Worm (Caenorhabditis elegans) whole organism, young adult: ENCODE measurements around the gene enri-2.

Experiments
- B0261.1 ChIP-seq: sonication (generic microtip); optimal IDR thresholded peaks from 2 replicates; lab custom pipeline; 2016; ENCODE audit warnings: mild to moderate bottlenecking, missing genetic modification characterization, moderate library complexity, missing compliant biosample characterization
- B0336.3 ChIP-seq: fragments of 200-800 bp; sonication (Bioruptor generic); IDR thresholded peaks from 2 replicates; pipeline ENCODE4 v1.3.6; 2022; ENCODE audit warnings: missing genetic modification characterization, missing compliant biosample characterization
- D2030.7 ChIP-seq: fragments of 200-800 bp; sonication (Bioruptor generic); IDR thresholded peaks from 2 replicates; pipeline ENCODE4 v1.3.6; 2022; ENCODE audit warnings: missing genetic modification reagents, missing genetic modification characterization, missing compliant biosample characterization
- F37B4.10 ChIP-seq: fragments of 200-800 bp; sonication (Bioruptor generic); IDR thresholded peaks from 2 replicates; pipeline ENCODE4 v1.3.6; 2022; ENCODE audit warnings: missing genetic modification characterization, missing compliant biosample characterization
- F52B5.7 ChIP-seq: sonication (generic microtip); optimal IDR thresholded peaks from 2 replicates; lab custom pipeline; 2016; ENCODE audit warnings: mild to moderate bottlenecking, missing genetic modification characterization, missing compliant biosample characterization
- F57C9.4 ChIP-seq: sonication (generic microtip); optimal IDR thresholded peaks from 2 replicates; lab custom pipeline; 2017; ENCODE audit warnings: mild to moderate bottlenecking, missing genetic modification characterization, missing compliant biosample characterization
- Y95B8A.8 ChIP-seq: fragments of 200-800 bp; sonication (Bioruptor generic); IDR thresholded peaks from 2 replicates; pipeline ENCODE4 v1.3.6; 2022; ENCODE audit warnings: missing genetic modification reagents, missing genetic modification characterization, missing compliant biosample characterization
- ama-1 ChIP-seq, 3 experiments: fragments of 150-350 bp in 1 of 3; sonication (generic microtip) in 2 of 3; optimal IDR thresholded peaks; 2 replicates each; lab custom pipeline; 2014 to 2018; ENCODE audit warnings: missing biosample characterization in 2 of 3, missing genetic modification characterization in 2 of 3, missing genetic modification reagents in 2 of 3
- aptf-3 ChIP-seq: fragments of 200-800 bp; sonication (Bioruptor generic); IDR thresholded peaks from 2 replicates; pipeline ENCODE4 v1.3.6; 2022; ENCODE audit warnings: missing genetic modification characterization, missing compliant biosample characterization
- athp-1 ChIP-seq: sonication (generic microtip); optimal IDR thresholded peaks from 2 replicates; lab custom pipeline; 2017; ENCODE audit warnings: mild to moderate bottlenecking, missing genetic modification characterization, missing compliant biosample characterization
- attf-3 ChIP-seq: fragments of 200-800 bp; sonication (Bioruptor generic); conservative IDR thresholded peaks from 2 replicates; pipeline ENCODE4 v1.3.6; 2022; ENCODE audit warnings: missing genetic modification reagents, missing genetic modification characterization, missing compliant biosample characterization
- attf-5 ChIP-seq: fragments of 200-800 bp; sonication (Bioruptor generic); optimal IDR thresholded peaks from 2 replicates; lab custom pipeline; 2018; ENCODE audit warnings: mild to moderate bottlenecking, missing genetic modification characterization, missing compliant biosample characterization
- attf-6 ChIP-seq: fragments of 200-800 bp; sonication (Bioruptor generic); IDR thresholded peaks from 2 replicates; pipeline ENCODE4 v1.3.6; 2022; ENCODE audit warnings: missing genetic modification reagents, missing genetic modification characterization, missing compliant biosample characterization
- ccch-3 ChIP-seq: fragments of 200-800 bp; sonication (Bioruptor generic); optimal IDR thresholded peaks from 2 replicates; lab custom pipeline; 2018; ENCODE audit warnings: mild to moderate bottlenecking, missing genetic modification characterization, missing compliant biosample characterization
- cebp-2 ChIP-seq: fragments of 200-800 bp; sonication (Bioruptor generic); IDR thresholded peaks from 2 replicates; pipeline ENCODE4 v1.3.6; 2022; ENCODE audit warnings: missing genetic modification characterization, missing compliant biosample characterization
- ceh-100 ChIP-seq: fragments of 200-800 bp; sonication (Bioruptor generic); IDR thresholded peaks from 2 replicates; pipeline ENCODE4 v1.3.6; 2022; ENCODE audit warnings: missing genetic modification reagents, missing genetic modification characterization, missing compliant biosample characterization
- ceh-27 ChIP-seq: fragments of 200-800 bp; sonication (Bioruptor generic); optimal IDR thresholded peaks from 2 replicates; lab custom pipeline; 2018; ENCODE audit warnings: mild to moderate bottlenecking, missing genetic modification characterization, moderate library complexity, missing compliant biosample characterization
- ceh-79 ChIP-seq: sonication (generic microtip); optimal IDR thresholded peaks from 2 replicates; lab custom pipeline; 2017; ENCODE audit warnings: mild to moderate bottlenecking, missing genetic modification characterization, missing compliant biosample characterization
- ceh-91 ChIP-seq: fragments of 200-800 bp; sonication (Bioruptor generic); IDR thresholded peaks from 2 replicates; pipeline ENCODE4 v1.3.6; 2022; ENCODE audit warnings: missing genetic modification reagents, missing genetic modification characterization, missing compliant biosample characterization
- die-1 ChIP-seq: sonication (generic microtip); optimal IDR thresholded peaks from 2 replicates; lab custom pipeline; 2016; ENCODE audit warnings: missing genotype, mild to moderate bottlenecking, missing genetic modification characterization, missing compliant biosample characterization
- dox-1 ChIP-seq: fragments of 200-800 bp; sonication (Bioruptor generic); IDR thresholded peaks from 2 replicates; pipeline ENCODE4 v1.3.6; 2022; ENCODE audit warnings: missing genetic modification reagents, missing genetic modification characterization, missing compliant biosample characterization
- ekl-4 ChIP-seq: fragments of 200-800 bp; sonication (Bioruptor generic); IDR thresholded peaks from 2 replicates; pipeline ENCODE4 v1.3.6; 2022; ENCODE audit warnings: missing genetic modification reagents, missing genetic modification characterization, missing compliant biosample characterization
- ets-4 ChIP-seq: fragments of 200-800 bp; sonication (Bioruptor generic); optimal IDR thresholded peaks from 2 replicates; lab custom pipeline; 2018; ENCODE audit warnings: mild to moderate bottlenecking, missing genetic modification characterization, missing compliant biosample characterization
- hmg-20 ChIP-seq: fragments of 200-800 bp; sonication (Bioruptor generic); IDR thresholded peaks from 2 replicates; pipeline ENCODE4 v1.3.6; 2022; ENCODE audit warnings: missing genetic modification reagents, missing genetic modification characterization, missing compliant biosample characterization
- hsf-1 ChIP-seq: fragments of 200-800 bp; sonication (Bioruptor generic); IDR thresholded peaks from 2 replicates; pipeline ENCODE4 v1.3.6; 2022; ENCODE audit warnings: missing genetic modification reagents, missing genetic modification characterization, missing compliant biosample characterization
- let-607 ChIP-seq, 2 experiments: fragments of 200-800 bp in 1 of 2; sonication (Bioruptor generic) in 1 of 2; sonication (generic microtip) in 1 of 2; optimal IDR thresholded peaks; 2 replicates each; lab custom pipeline; 2016 to 2018; ENCODE audit warnings: mild to moderate bottlenecking in 2 of 2, missing compliant biosample characterization in 2 of 2, missing genetic modification characterization in 2 of 2, moderate library complexity in 2 of 2, missing genotype in 1 of 2
- lir-1 ChIP-seq: fragments of 200-800 bp; sonication (Bioruptor generic); conservative IDR thresholded peaks from 2 replicates; pipeline ENCODE4 v1.3.6; 2022; ENCODE audit warnings: missing genetic modification reagents, missing genetic modification characterization, missing compliant biosample characterization
- lsl-1 ChIP-seq: fragments of 200-800 bp; sonication (Bioruptor generic); optimal IDR thresholded peaks from 2 replicates; lab custom pipeline; 2018; ENCODE audit warnings: mild to moderate bottlenecking, missing genetic modification characterization, moderate library complexity, missing compliant biosample characterization
- lsy-27 ChIP-seq: sonication (generic microtip); optimal IDR thresholded peaks from 2 replicates; lab custom pipeline; 2017; ENCODE audit warnings: missing genetic modification characterization, mild to moderate bottlenecking, missing compliant biosample characterization, antibody characterized with exemption, missing genotype, borderline replicate concordance; ENCODE audit not compliant: insufficient read depth
- madf-10 ChIP-seq: sonication (generic microtip); optimal IDR thresholded peaks from 2 replicates; lab custom pipeline; 2016; ENCODE audit warnings: mild to moderate bottlenecking, missing genetic modification characterization, missing compliant biosample characterization
- mcd-1 ChIP-seq: fragments of 200-800 bp; sonication (Bioruptor generic); IDR thresholded peaks from 2 replicates; pipeline ENCODE4 v1.3.6; 2022; ENCODE audit warnings: missing genetic modification reagents, missing genetic modification characterization, missing compliant biosample characterization
- mel-28 ChIP-seq: sonication (generic microtip); optimal IDR thresholded peaks from 2 replicates; lab custom pipeline; 2016; ENCODE audit warnings: borderline replicate concordance, mild to moderate bottlenecking, missing genetic modification characterization, missing compliant biosample characterization
- mxl-1 ChIP-seq: sonication (generic microtip); optimal IDR thresholded peaks from 2 replicates; lab custom pipeline; 2016; ENCODE audit warnings: missing genetic modification characterization, missing compliant biosample characterization
- nfya-2 ChIP-seq: fragments of 200-800 bp; sonication (Bioruptor generic); IDR thresholded peaks from 2 replicates; pipeline ENCODE4 v1.3.6; 2022; ENCODE audit warnings: missing genetic modification reagents, missing genetic modification characterization, missing compliant biosample characterization
- nfyb-1 ChIP-seq: fragments of 200-800 bp; sonication (Bioruptor generic); IDR thresholded peaks from 2 replicates; pipeline ENCODE4 v1.3.6; 2022; ENCODE audit warnings: missing genetic modification reagents, missing genetic modification characterization, missing compliant biosample characterization
- nhr-120 ChIP-seq: fragments of 200-800 bp; sonication (Bioruptor generic); IDR thresholded peaks from 2 replicates; pipeline ENCODE4 v1.3.6; 2022; ENCODE audit warnings: missing genetic modification characterization, missing compliant biosample characterization
- nhr-179 ChIP-seq: sonication (generic microtip); optimal IDR thresholded peaks from 2 replicates; lab custom pipeline; 2016; ENCODE audit warnings: mild to moderate bottlenecking, missing genetic modification characterization, missing compliant biosample characterization
- nhr-27 ChIP-seq: fragments of 200-800 bp; sonication (Bioruptor generic); optimal IDR thresholded peaks from 2 replicates; lab custom pipeline; 2018; ENCODE audit warnings: mild to moderate bottlenecking, missing genetic modification characterization, moderate library complexity, missing compliant biosample characterization
- pbrm-1 ChIP-seq: fragments of 200-800 bp; sonication (Bioruptor generic); IDR thresholded peaks from 2 replicates; pipeline ENCODE4 v1.3.6; 2022; ENCODE audit warnings: missing genetic modification reagents, missing genetic modification characterization, missing compliant biosample characterization
- snpc-1.3 ChIP-seq: sonication (generic microtip); optimal IDR thresholded peaks from 2 replicates; lab custom pipeline; 2017; ENCODE audit warnings: missing genetic modification characterization, mild to moderate bottlenecking, missing compliant biosample characterization, antibody characterized with exemption, moderate library complexity, missing genotype, missing genetic modification reagents; ENCODE audit not compliant: insufficient read depth
- sptf-2 ChIP-seq: fragments of 200-800 bp; sonication (Bioruptor generic); optimal IDR thresholded peaks from 2 replicates; lab custom pipeline; 2018; ENCODE audit warnings: mild to moderate bottlenecking, missing genetic modification characterization, missing compliant biosample characterization
- tbp1 ChIP-seq: fragments of 200-800 bp; sonication (Bioruptor generic); optimal IDR thresholded peaks from 2 replicates; lab custom pipeline; 2018; ENCODE audit warnings: mild to moderate bottlenecking, missing genetic modification characterization, missing compliant biosample characterization
- xnd-1 ChIP-seq: sonication (generic microtip); optimal IDR thresholded peaks from 2 replicates; lab custom pipeline; 2016; ENCODE audit warnings: missing genotype, missing genetic modification reagents, missing genetic modification characterization, missing compliant biosample characterization
- zim-3 ChIP-seq: sonication (generic microtip); optimal IDR thresholded peaks from 2 replicates; lab custom pipeline; 2017; ENCODE audit warnings: mild to moderate bottlenecking, missing genetic modification characterization, moderate library complexity, missing compliant biosample characterization
- ztf-18 ChIP-seq: sonication (generic microtip); optimal IDR thresholded peaks from 2 replicates; lab custom pipeline; 2016; ENCODE audit warnings: missing genotype, mild to moderate bottlenecking, missing genetic modification characterization, missing compliant biosample characterization
- ztf-22 ChIP-seq: fragments of 200-800 bp; sonication (Bioruptor generic); optimal IDR thresholded peaks from 2 replicates; lab custom pipeline; 2018; ENCODE audit warnings: mild to moderate bottlenecking, missing genetic modification characterization, moderate library complexity, missing compliant biosample characterization
- ztf-6 ChIP-seq: fragments of 200-800 bp; sonication (Bioruptor generic); IDR thresholded peaks from 2 replicates; pipeline ENCODE4 v1.3.6; 2022; ENCODE audit warnings: missing genetic modification reagents, missing genetic modification characterization, missing compliant biosample characterization

The enri-2 gene

ce11 chrX:14562286-14563086, 16.8 kb downstream of the enri-2 start:
- TF ChIP-seq snpc-1.3 (tag; lab: Kevin White, UChicago) (no peak), attf-6 (GFP tag; lab: Robert Waterston, UW) (no peak), Y95B8A.8 (GFP tag; lab: Robert Waterston, UW) (no peak), die-1 (tag; lab: Kevin White, UChicago) (no peak), hmg-20 (GFP tag; lab: Robert Waterston, UW) (no peak), ama-1 (optimal IDR thresholded peaks at IDR 0.05; lab: Kevin White, UChicago) (no peak), ama-1 (GFP tag; optimal IDR thresholded peaks at IDR 0.05; lab: Kevin White, UChicago) (no peak), aptf-3 (no peak), nfya-2 (GFP tag; lab: Robert Waterston, UW) (no peak), F52B5.7 (tag; lab: Kevin White, UChicago) (no peak), lsl-1 (GFP tag; lab: Kevin White, UChicago) (no peak), mcd-1 (GFP tag; lab: Robert Waterston, UW) (peak; percentile 8; the same call in 1 of the 2 replicates), sptf-2 (GFP tag; lab: Kevin White, UChicago) (no peak), ceh-27 (GFP tag; lab: Kevin White, UChicago) (peak; percentile 10), ccch-3 (GFP tag; lab: Kevin White, UChicago) (no peak), pbrm-1 (peak; percentile 30; the same call in 1 of the 2 replicates), tbp1 (GFP tag; lab: Kevin White, UChicago) (no peak), nfyb-1 (no peak), ets-4 (no peak), ceh-91 (GFP tag; lab: Robert Waterston, UW) (no peak), xnd-1 (tag; lab: Kevin White, UChicago) (no peak), ztf-6 (GFP tag; lab: Robert Waterston, UW) (no peak), madf-10 (tag; lab: Kevin White, UChicago) (peak; percentile 1), D2030.7 (no peak), zim-3 (no peak), ekl-4 (GFP tag; lab: Robert Waterston, UW) (peak; percentile 48; the same call in 1 of the 2 replicates), ztf-18 (no peak), mxl-1 (no peak), hsf-1 (GFP tag; lab: Robert Waterston, UW) (no peak), attf-5 (GFP tag; lab: Kevin White, UChicago) (no peak), lir-1 (GFP tag; lab: Robert Waterston, UW) (no peak), F37B4.10 (no peak), lsy-27 (tag; lab: Kevin White, UChicago) (no peak), attf-3 (GFP tag; lab: Robert Waterston, UW) (no peak), ceh-79 (tag; lab: Kevin White, UChicago) (no peak), mel-28 (tag; lab: Kevin White, UChicago) (no peak), nhr-120 (GFP tag; lab: Robert Waterston, UW) (no peak), let-607 (tag; optimal IDR thresholded peaks at IDR 0.05; lab: Kevin White, UChicago) (no peak), dox-1 (GFP tag; lab: Robert Waterston, UW) (no peak), B0261.1 (no peak), B0336.3 (GFP tag; lab: Robert Waterston, UW) (no peak), ceh-100 (GFP tag; lab: Robert Waterston, UW) (no peak), nhr-27 (no peak), athp-1 (tag; lab: Kevin White, UChicago) (no peak), nhr-179 (tag; lab: Kevin White, UChicago) (no peak), ztf-22 (no peak), cebp-2 (no peak), F57C9.4 (tag; lab: Kevin White, UChicago) (no peak)
